Worm (Caenorhabditis elegans): ENCODE data around the gene T19A5.3.

T19A5.3 gene

DNA sequence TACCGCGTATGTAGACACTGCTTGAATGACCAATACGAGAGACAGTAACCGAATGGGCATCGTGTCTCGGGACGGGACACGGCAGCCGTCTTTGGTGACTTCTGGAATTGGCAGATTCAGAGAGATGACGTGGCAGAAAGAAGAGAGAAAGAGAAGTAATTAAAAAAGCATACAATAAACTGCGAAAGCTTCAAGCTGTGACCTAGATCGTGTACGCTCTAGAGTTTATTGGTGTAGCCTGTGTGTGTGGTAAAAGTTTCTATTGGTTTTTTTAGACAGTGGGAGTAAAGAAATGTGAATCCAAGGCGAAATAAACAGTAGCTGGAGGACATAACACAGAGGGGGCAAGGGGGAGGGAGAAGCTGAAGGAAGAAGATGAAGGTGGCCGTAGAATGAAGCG is at the start of gene T19A5.3:
Gene T19A5.3 (minus strand): TSS at position 101 of the 400 bp plus-strand sequence.
- TF ChIP-seq hmg-1.1 (GFP tag; IDR thresholded peaks at IDR 0.05) (no peak), hlh-11 (tag; optimal IDR thresholded peaks at IDR 0.05) (no peak), Y75B8A.6 (GFP tag; IDR thresholded peaks at IDR 0.05) (no peak), F49E8.2 (tag; optimal IDR thresholded peaks at IDR 0.05; ENCODE audit: borderline replicate concordance) (no peak), egl-43 (GFP tag; IDR thresholded peaks at IDR 0.05) (no peak), hif-1 (tag; optimal IDR thresholded peaks at IDR 0.05) (no peak), nhr-25 (tag; optimal IDR thresholded peaks at IDR 0.05; ENCODE audit: borderline replicate concordance, insufficient read depth) (no peak)

DNA sequence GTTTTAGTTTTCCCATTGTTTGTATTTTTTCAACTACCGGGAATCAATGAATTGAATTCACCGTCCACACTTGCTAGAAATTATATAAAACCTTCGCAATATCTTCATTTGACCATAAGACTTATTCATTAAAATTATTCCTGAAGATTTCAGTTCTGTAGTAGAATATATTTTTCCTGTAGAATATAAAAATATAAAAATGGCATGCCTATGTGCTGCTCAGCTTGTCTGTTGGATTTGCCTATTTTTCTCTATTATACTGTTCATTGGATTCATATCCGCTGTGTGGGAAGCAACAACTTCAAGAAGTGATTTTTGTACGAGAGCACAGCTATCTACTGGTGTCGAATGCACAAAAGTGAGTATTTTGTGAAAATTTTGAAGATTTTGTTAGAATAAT is 47.8 kb upstream of the T19A5.3 start, which contains the start of gene F59E11.6:
Gene F59E11.6 (plus strand): TSS at position 111 of the 400 bp plus-strand sequence.
- TF ChIP-seq lin-13 (GFP tag; optimal IDR thresholded peaks at IDR 0.05) (no peak), aha-1 (tag) (peak; percentile 89), daf-12 (tag; optimal IDR thresholded peaks at IDR 0.05) (no peak), dpl-1 (GFP tag; optimal IDR thresholded peaks at IDR 0.05) (no peak), F37D6.2 (tag; optimal IDR thresholded peaks at IDR 0.05) (no peak), nhr-28 (tag; optimal IDR thresholded peaks at IDR 0.05) (no peak), spr-3 (GFP tag; optimal IDR thresholded peaks at IDR 0.05) (no peak)

DNA sequence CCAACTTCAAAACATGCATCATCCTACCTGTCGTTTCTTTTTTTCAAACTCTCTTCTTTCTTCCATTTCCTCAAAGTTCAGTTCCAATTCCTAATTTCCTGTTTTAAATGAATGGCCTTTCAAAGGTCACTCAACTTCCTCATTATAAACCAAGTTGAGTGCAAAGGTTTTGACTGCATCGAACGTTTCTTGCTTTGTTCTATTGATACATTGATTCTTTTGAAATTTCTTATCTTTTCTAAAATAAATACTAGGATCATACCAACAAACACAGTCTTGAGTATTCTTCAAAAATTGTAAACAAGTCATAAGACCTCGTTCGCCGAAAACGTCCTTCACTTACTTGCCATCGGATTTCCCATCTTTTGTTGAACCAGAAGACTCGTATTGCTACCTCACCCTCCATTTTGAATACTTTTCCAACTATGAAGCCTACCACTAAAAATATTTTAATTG is 46.4 kb upstream of the T19A5.3 start, which contains the start of gene F59E11.7:
Gene F59E11.7 (plus strand): TSS at position 51 of the 456 bp plus-strand sequence.
- TF ChIP-seq nhr-111 (GFP tag; optimal IDR thresholded peaks at IDR 0.05), result no peak

DNA sequence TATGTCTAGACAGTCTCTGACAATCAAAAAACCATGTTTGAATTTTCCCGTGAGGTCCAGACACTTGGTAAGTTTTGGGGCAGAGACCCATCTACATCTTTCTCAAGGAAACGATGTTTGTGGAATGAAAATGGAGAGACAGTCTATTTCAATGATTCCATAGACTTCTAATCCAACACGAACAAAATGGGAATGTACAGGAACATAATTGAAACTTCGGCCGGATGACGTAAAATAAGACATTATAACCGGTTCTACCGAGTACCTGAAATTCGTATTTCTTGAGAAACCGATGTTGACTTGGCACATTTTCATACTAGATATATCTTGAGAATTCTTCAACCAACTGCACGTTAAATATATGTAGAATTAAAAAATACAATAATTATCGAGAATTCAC is 44.2 kb upstream of the T19A5.3 start, which contains the start of gene str-87:
Gene str-87 (minus strand): TSS at position 101 of the 400 bp plus-strand sequence.
- TF ChIP-seq skn-1 (tag; optimal IDR thresholded peaks at IDR 0.05), result no peak
- TF ChIP-seq T20F7.1 (GFP tag; optimal IDR thresholded peaks at IDR 0.05), result no peak
- no peak for TF ChIP-seq php-3 (GFP tag; IDR thresholded peaks at IDR 0.05)
- no peak for TF ChIP-seq tra-1 (GFP tag; IDR thresholded peaks at IDR 0.05)
- no peak for TF ChIP-seq nhr-11 (tag; optimal IDR thresholded peaks at IDR 0.05)
- no peak for TF ChIP-seq daf-8 (GFP tag; IDR thresholded peaks at IDR 0.05)
- TF ChIP-seq ama-1 (optimal IDR thresholded peaks at IDR 0.05), result no peak
- no peak for TF ChIP-seq ceh-62 (tag; optimal IDR thresholded peaks at IDR 0.05)
- no peak for TF ChIP-seq daf-12 (tag; optimal IDR thresholded peaks at IDR 0.05)
- TF ChIP-seq nhr-48 (tag; optimal IDR thresholded peaks at IDR 0.05), result no peak
- TF ChIP-seq gei-8 (GFP tag; optimal IDR thresholded peaks at IDR 0.05), result no peak
- TF ChIP-seq Y75B8A.6 (GFP tag; IDR thresholded peaks at IDR 0.05), result no peak
- TF ChIP-seq zfp-2 (tag; optimal IDR thresholded peaks at IDR 0.05), result no peak
- no peak for TF ChIP-seq mes-2 (tag; optimal IDR thresholded peaks at IDR 0.05; ENCODE audit: poor library complexity, severe bottlenecking)
- TF ChIP-seq nhr-76 (tag; optimal IDR thresholded peaks at IDR 0.05), result no peak
- no peak for TF ChIP-seq nhr-28 (tag; optimal IDR thresholded peaks at IDR 0.05)
- TF ChIP-seq ztf-7 (tag; optimal IDR thresholded peaks at IDR 0.05), result no peak
- TF ChIP-seq zip-2 (tag; optimal IDR thresholded peaks at IDR 0.05), result no peak
- no peak for TF ChIP-seq dve-1 (tag; optimal IDR thresholded peaks at IDR 0.05; ENCODE audit: insufficient read depth)
- TF ChIP-seq nhr-102 (tag; optimal IDR thresholded peaks at IDR 0.05), result no peak

DNA sequence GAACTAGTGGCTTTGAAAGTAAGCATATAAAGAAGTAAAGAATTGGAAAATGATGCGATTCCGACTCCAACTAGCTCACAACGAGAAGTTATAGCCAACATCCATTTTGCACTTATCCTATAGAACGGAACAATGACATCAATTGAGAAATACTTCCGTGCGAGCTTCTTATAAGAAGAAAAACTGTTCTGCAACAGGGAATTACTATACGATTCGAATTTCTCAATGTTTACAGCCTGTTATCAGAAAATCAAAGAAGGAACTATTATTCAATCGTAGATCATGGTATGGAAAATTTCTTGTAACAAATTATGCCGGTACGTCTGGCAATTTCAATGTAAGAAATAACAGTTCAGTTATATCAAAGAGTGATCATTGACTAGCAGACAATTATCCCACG is 41.9 kb upstream of the T19A5.3 start, which contains the start of gene str-85:
Gene str-85 (minus strand): TSS at position 101 of the 400 bp plus-strand sequence.
- TF ChIP-seq skn-1 (tag; optimal IDR thresholded peaks at IDR 0.05) (no peak), F49E8.2 (tag; optimal IDR thresholded peaks at IDR 0.05; ENCODE audit: borderline replicate concordance) (no peak), nhr-77 (tag; optimal IDR thresholded peaks at IDR 0.05) (no peak), nhr-10 (tag; optimal IDR thresholded peaks at IDR 0.05) (no peak), hmg-1.1 (GFP tag; IDR thresholded peaks at IDR 0.05) (no peak), ceh-82 (tag; optimal IDR thresholded peaks at IDR 0.05) (no peak), lin-39 (tag; optimal IDR thresholded peaks at IDR 0.05) (no peak), lir-3 (tag; optimal IDR thresholded peaks at IDR 0.05) (no peak), dpl-1 (GFP tag; optimal IDR thresholded peaks at IDR 0.05) (no peak), hif-1 (tag; optimal IDR thresholded peaks at IDR 0.05) (no peak), unc-39 (tag; optimal IDR thresholded peaks at IDR 0.05) (no peak), snpc-1.2 (GFP tag; IDR thresholded peaks at IDR 0.05) (no peak), mxl-2 (GFP tag; conservative IDR thresholded peaks at IDR 0.05) (no peak)

Measured in whole organism, L4 larva.